Worm (Caenorhabditis elegans) whole organism, L4/young adult: ENCODE data around the gene F38B6.4.

ENCODE experiments used
- W03F9.2 ChIP-seq: fragments of 150-350 bp; optimal IDR thresholded peaks from 2 replicates; lab custom pipeline; 2014; ENCODE audit warnings: missing biosample characterization, missing genetic modification characterization
- dao-5 ChIP-seq: sonication (generic microtip); optimal IDR thresholded peaks from 2 replicates; lab custom pipeline; 2016; ENCODE audit warnings: missing genotype, missing genetic modification characterization, moderate library complexity, missing compliant biosample characterization
- him-1 ChIP-seq: sonication (generic microtip); optimal IDR thresholded peaks from 2 replicates; lab custom pipeline; 2016; ENCODE audit warnings: missing genotype, missing genetic modification reagents, missing genetic modification characterization, missing compliant biosample characterization

DNA sequence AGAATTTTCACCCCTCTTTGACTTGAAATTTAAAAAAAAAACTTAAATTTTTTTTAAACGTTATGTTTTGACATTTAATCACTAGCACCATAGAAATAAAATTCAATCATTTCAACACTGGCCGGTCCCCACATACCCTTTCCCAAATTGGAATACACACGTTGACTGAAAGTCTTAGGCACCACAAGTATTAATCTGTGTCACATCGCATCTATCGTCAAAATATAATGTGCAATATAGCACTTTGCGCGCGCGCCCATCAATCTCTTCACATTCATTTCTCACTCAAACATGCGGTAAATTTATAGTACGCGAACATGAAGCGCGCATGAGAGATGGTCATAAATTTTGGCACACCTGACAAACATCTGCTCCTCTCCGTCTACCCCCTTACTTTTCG lies 12.7 kb downstream of the F38B6.4 start:
- no peak for TF ChIP-seq dao-5 (tag; lab: Kevin White, UChicago)
- TF ChIP-seq him-1 (tag; lab: Kevin White, UChicago), result no peak
- TF ChIP-seq W03F9.2 (tag; lab: Kevin White, UChicago), result no peak
